Worm (Caenorhabditis elegans) whole organism, young adult: Measurements from ENCODE around the gene srw-113.

ENCODE experiments used
- B0019.2 ChIP-seq: fragments of 200-800 bp; sonication (Bioruptor generic); conservative IDR thresholded peaks from 2 replicates; pipeline ENCODE4 v1.3.6; 2022; ENCODE audit warnings: missing genetic modification reagents, missing genetic modification characterization, missing compliant biosample characterization
- F22D6.2 ChIP-seq: sonication (generic microtip); optimal IDR thresholded peaks from 2 replicates; lab custom pipeline; 2016; ENCODE audit warnings: mild to moderate bottlenecking, missing genetic modification characterization, missing compliant biosample characterization
- F55B11.4 ChIP-seq: sonication (generic microtip); optimal IDR thresholded peaks from 2 replicates; lab custom pipeline; 2016; ENCODE audit warnings: missing compliant biosample characterization, missing genetic modification characterization, borderline replicate concordance; ENCODE audit not compliant: insufficient read depth
- T26A5.8 ChIP-seq: sonication (generic microtip); optimal IDR thresholded peaks from 2 replicates; lab custom pipeline; 2016; ENCODE audit warnings: missing genetic modification characterization, missing compliant biosample characterization
- Y67H2A.10 ChIP-seq: fragments of 200-800 bp; sonication (Bioruptor generic); conservative IDR thresholded peaks from 2 replicates; pipeline ENCODE4 v1.3.6; 2022; ENCODE audit warnings: missing genetic modification reagents, missing genetic modification characterization, missing compliant biosample characterization
- aptf-2 ChIP-seq: fragments of 200-800 bp; sonication (Bioruptor generic); conservative IDR thresholded peaks from 2 replicates; pipeline ENCODE4 v1.3.6; 2022; ENCODE audit warnings: missing genetic modification reagents, missing genetic modification characterization, missing compliant biosample characterization
- atf-7 ChIP-seq: sonication (generic microtip); optimal IDR thresholded peaks from 2 replicates; lab custom pipeline; 2017; ENCODE audit warnings: mild to moderate bottlenecking, missing genetic modification characterization, missing compliant biosample characterization
- cebp-1 ChIP-seq, 2 experiments: fragments of 200-800 bp in 1 of 2; sonication (Bioruptor generic) in 1 of 2; sonication (generic microtip) in 1 of 2; IDR thresholded peaks in 1 of 2; optimal IDR thresholded peaks in 1 of 2; 2 replicates each; pipeline versions ENCODE4 v1.3.6 to Lab custom; 2017 to 2022; ENCODE audit warnings: missing compliant biosample characterization in 2 of 2, missing genetic modification characterization in 2 of 2, mild to moderate bottlenecking in 1 of 2, missing genetic modification reagents in 1 of 2, moderate library complexity in 1 of 2
- ceh-100 ChIP-seq: fragments of 200-800 bp; sonication (Bioruptor generic); IDR thresholded peaks from 2 replicates; pipeline ENCODE4 v1.3.6; 2022; ENCODE audit warnings: missing genetic modification reagents, missing genetic modification characterization, missing compliant biosample characterization
- ceh-40 ChIP-seq: fragments of 200-800 bp; sonication (Bioruptor generic); IDR thresholded peaks from 2 replicates; pipeline ENCODE4 v1.3.6; 2022; ENCODE audit warnings: missing genetic modification characterization, missing compliant biosample characterization
- ceh-79 ChIP-seq: sonication (generic microtip); optimal IDR thresholded peaks from 2 replicates; lab custom pipeline; 2017; ENCODE audit warnings: mild to moderate bottlenecking, missing genetic modification characterization, missing compliant biosample characterization
- ceh-91 ChIP-seq: fragments of 200-800 bp; sonication (Bioruptor generic); IDR thresholded peaks from 2 replicates; pipeline ENCODE4 v1.3.6; 2022; ENCODE audit warnings: missing genetic modification reagents, missing genetic modification characterization, missing compliant biosample characterization
- die-1 ChIP-seq: sonication (generic microtip); optimal IDR thresholded peaks from 2 replicates; lab custom pipeline; 2016; ENCODE audit warnings: missing genotype, mild to moderate bottlenecking, missing genetic modification characterization, missing compliant biosample characterization
- dox-1 ChIP-seq: fragments of 200-800 bp; sonication (Bioruptor generic); IDR thresholded peaks from 2 replicates; pipeline ENCODE4 v1.3.6; 2022; ENCODE audit warnings: missing genetic modification reagents, missing genetic modification characterization, missing compliant biosample characterization
- egl-44 ChIP-seq: fragments of 200-800 bp; sonication (Bioruptor generic); IDR thresholded peaks from 2 replicates; pipeline ENCODE4 v1.3.6; 2022; ENCODE audit warnings: missing genetic modification reagents, missing genetic modification characterization, missing compliant biosample characterization
- egrh-3 ChIP-seq: fragments of 200-800 bp; sonication (Bioruptor generic); IDR thresholded peaks from 2 replicates; pipeline ENCODE4 v1.3.6; 2022; ENCODE audit warnings: missing genetic modification reagents, missing genetic modification characterization, missing compliant biosample characterization
- ets-4 ChIP-seq: fragments of 200-800 bp; sonication (Bioruptor generic); optimal IDR thresholded peaks from 2 replicates; lab custom pipeline; 2018; ENCODE audit warnings: mild to moderate bottlenecking, missing genetic modification characterization, missing compliant biosample characterization
- hmg-1.2 ChIP-seq: fragments of 200-800 bp; sonication (Bioruptor generic); IDR thresholded peaks from 2 replicates; pipeline ENCODE4 v1.3.6; 2022; ENCODE audit warnings: missing genetic modification reagents, missing genetic modification characterization, missing compliant biosample characterization
- hsf-1 ChIP-seq: fragments of 200-800 bp; sonication (Bioruptor generic); IDR thresholded peaks from 2 replicates; pipeline ENCODE4 v1.3.6; 2022; ENCODE audit warnings: missing genetic modification reagents, missing genetic modification characterization, missing compliant biosample characterization
- madf-10 ChIP-seq: sonication (generic microtip); optimal IDR thresholded peaks from 2 replicates; lab custom pipeline; 2016; ENCODE audit warnings: mild to moderate bottlenecking, missing genetic modification characterization, missing compliant biosample characterization
- madf-6 ChIP-seq: fragments of 200-800 bp; sonication (Bioruptor generic); IDR thresholded peaks from 2 replicates; pipeline ENCODE4 v1.3.6; 2022; ENCODE audit warnings: missing genetic modification reagents, missing genetic modification characterization, missing compliant biosample characterization
- madf-8 ChIP-seq: fragments of 200-800 bp; sonication (Bioruptor generic); conservative IDR thresholded peaks from 2 replicates; pipeline ENCODE4 v1.3.6; 2022; ENCODE audit warnings: missing genetic modification reagents, missing genetic modification characterization, missing compliant biosample characterization
- mcd-1 ChIP-seq: fragments of 200-800 bp; sonication (Bioruptor generic); IDR thresholded peaks from 2 replicates; pipeline ENCODE4 v1.3.6; 2022; ENCODE audit warnings: missing genetic modification reagents, missing genetic modification characterization, missing compliant biosample characterization
- nhr-120 ChIP-seq: fragments of 200-800 bp; sonication (Bioruptor generic); IDR thresholded peaks from 2 replicates; pipeline ENCODE4 v1.3.6; 2022; ENCODE audit warnings: missing genetic modification characterization, missing compliant biosample characterization
- nhr-80 ChIP-seq: sonication (generic microtip); optimal IDR thresholded peaks from 2 replicates; lab custom pipeline; 2016; ENCODE audit warnings: missing genetic modification characterization, missing compliant biosample characterization
- pha-4 ChIP-seq: fragments of 150-350 bp; sonication (generic microtip); optimal IDR thresholded peaks from 2 replicates; lab custom pipeline; 2014; ENCODE audit warnings: missing biosample characterization, missing genetic modification reagents, missing genetic modification characterization
- rcor-1 ChIP-seq: fragments of 200-800 bp; sonication (Bioruptor generic); IDR thresholded peaks from 2 replicates; pipeline ENCODE4 v1.3.6; 2022; ENCODE audit warnings: missing genetic modification reagents, missing genetic modification characterization, missing compliant biosample characterization
- rec-8 ChIP-seq, 2 experiments: sonication (generic microtip); optimal IDR thresholded peaks; 2 replicates each; lab custom pipeline; 2016; ENCODE audit warnings: mild to moderate bottlenecking in 2 of 2, missing genetic modification characterization in 2 of 2, missing genetic modification reagents in 2 of 2, missing genotype in 2 of 2, missing biosample characterization in 1 of 2, missing compliant biosample characterization in 1 of 2, moderate library complexity in 1 of 2
- somi-1 ChIP-seq: fragments of 200-800 bp; sonication (Bioruptor generic); optimal IDR thresholded peaks from 2 replicates; lab custom pipeline; 2018; ENCODE audit warnings: mild to moderate bottlenecking, missing genetic modification characterization, missing compliant biosample characterization
- xnd-1 ChIP-seq: sonication (generic microtip); optimal IDR thresholded peaks from 2 replicates; lab custom pipeline; 2016; ENCODE audit warnings: missing genotype, missing genetic modification reagents, missing genetic modification characterization, missing compliant biosample characterization
- ztf-22 ChIP-seq: fragments of 200-800 bp; sonication (Bioruptor generic); optimal IDR thresholded peaks from 2 replicates; lab custom pipeline; 2018; ENCODE audit warnings: mild to moderate bottlenecking, missing genetic modification characterization, moderate library complexity, missing compliant biosample characterization
- ztf-25 ChIP-seq: fragments of 200-800 bp; sonication (Bioruptor generic); IDR thresholded peaks from 2 replicates; pipeline ENCODE4 v1.3.6; 2022; ENCODE audit warnings: missing genetic modification reagents, missing genetic modification characterization, missing compliant biosample characterization

The srw-113 gene

DNA sequence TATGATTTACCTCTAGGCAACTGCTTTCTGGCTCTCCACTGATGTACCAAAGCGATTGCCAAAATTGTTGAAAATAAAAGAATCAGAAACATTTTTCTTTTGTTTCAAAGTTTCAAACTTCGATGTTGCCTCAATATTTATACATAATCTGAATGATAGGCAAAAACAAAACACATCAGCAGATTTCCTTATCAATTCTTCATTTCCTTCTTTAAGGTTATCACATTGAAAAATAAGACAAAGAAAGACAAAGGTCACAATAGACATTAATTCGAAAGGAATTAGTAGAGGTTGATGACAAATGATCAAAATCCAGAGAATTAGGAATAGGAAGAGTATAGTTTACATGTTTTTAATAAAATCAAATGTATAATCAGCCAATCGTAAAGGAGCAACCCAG, 42.0 kb upstream of the srw-113 start, which contains the start of gene cyp-34A2:
TSS of gene cyp-34A2 (minus strand) at position 101 of the 400 bp plus-strand sequence.
- TF ChIP-seq somi-1 (GFP tag; lab: Kevin White, UChicago): no peak
- no peak for TF ChIP-seq B0019.2 (GFP tag; lab: Robert Waterston, UW)
- no peak for TF ChIP-seq ztf-25 (GFP tag; lab: Robert Waterston, UW)
- TF ChIP-seq nhr-120 (GFP tag; lab: Robert Waterston, UW): no peak
- no peak for TF ChIP-seq die-1 (tag; lab: Kevin White, UChicago)
- no peak for TF ChIP-seq ceh-40 (GFP tag; lab: Robert Waterston, UW)
- no peak for TF ChIP-seq rcor-1 (GFP tag; lab: Robert Waterston, UW)
- no peak for TF ChIP-seq Y67H2A.10
- TF ChIP-seq T26A5.8 (tag; lab: Kevin White, UChicago): no peak
- TF ChIP-seq hmg-1.2 (GFP tag; lab: Robert Waterston, UW): no peak
- no peak for TF ChIP-seq F22D6.2 (tag; lab: Kevin White, UChicago)
- no peak for TF ChIP-seq madf-8 (GFP tag; lab: Robert Waterston, UW)
- TF ChIP-seq F55B11.4 (tag; lab: Kevin White, UChicago): no peak
- no peak for TF ChIP-seq xnd-1
- TF ChIP-seq aptf-2 (GFP tag; lab: Robert Waterston, UW): no peak
- no peak for TF ChIP-seq mcd-1 (GFP tag; lab: Robert Waterston, UW)

ce11 chrV:15293865-15294264, 39.1 kb upstream of the srw-113 start, which contains the start of gene str-96:
TSS of gene str-96 (minus strand) at chrV:15293965.
- TF ChIP-seq ceh-91 (GFP tag; lab: Robert Waterston, UW) (no peak), mcd-1 (GFP tag; lab: Robert Waterston, UW) (no peak), cebp-1 (GFP tag; IDR thresholded peaks at IDR 0.05; lab: Robert Waterston, UW) (no peak), cebp-1 (tag; optimal IDR thresholded peaks at IDR 0.05; lab: Kevin White, UChicago) (no peak)

DNA sequence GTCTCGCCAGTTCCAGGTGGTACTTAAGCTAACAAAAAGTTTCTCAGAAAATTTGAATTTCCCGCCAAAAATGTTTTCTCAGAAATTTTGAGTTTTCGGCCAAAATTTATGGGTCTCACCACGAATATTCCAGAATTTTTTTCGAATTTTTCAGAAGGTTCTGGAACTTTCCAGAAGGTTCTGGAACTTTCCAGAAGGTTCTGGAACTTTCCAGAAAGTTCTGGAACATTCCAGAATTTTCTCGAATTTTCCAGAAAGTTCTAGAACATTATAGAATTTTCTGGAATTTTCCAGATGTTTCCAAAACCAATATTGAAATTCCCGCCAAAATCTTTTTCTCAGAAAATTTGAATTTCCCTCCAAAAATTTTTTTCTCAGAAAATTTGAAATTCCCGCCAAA, 37.5 kb upstream of the srw-113 start:
- TF ChIP-seq egrh-3 (GFP tag; lab: Robert Waterston, UW): 0 out of 2 replicates have a peak, but pooled peaks have one; percentile 19
- peak; percentile 96 for TF ChIP-seq hsf-1 (GFP tag; lab: Robert Waterston, UW)
- peak; percentile 50 for TF ChIP-seq madf-6 (GFP tag; lab: Robert Waterston, UW)
- TF ChIP-seq egl-44 (GFP tag; lab: Robert Waterston, UW): peak; percentile 29; the same call in 1 of the 2 replicates
- TF ChIP-seq ceh-40 (GFP tag; lab: Robert Waterston, UW): peak; percentile 63; the same call in 1 of the 2 replicates
- TF ChIP-seq ceh-100 (GFP tag; lab: Robert Waterston, UW): peak; percentile 53
- TF ChIP-seq dox-1: peak; percentile 77
- TF ChIP-seq, all 124 proteins: peak for 7; not testable (repeated sequence) for 117

DNA sequence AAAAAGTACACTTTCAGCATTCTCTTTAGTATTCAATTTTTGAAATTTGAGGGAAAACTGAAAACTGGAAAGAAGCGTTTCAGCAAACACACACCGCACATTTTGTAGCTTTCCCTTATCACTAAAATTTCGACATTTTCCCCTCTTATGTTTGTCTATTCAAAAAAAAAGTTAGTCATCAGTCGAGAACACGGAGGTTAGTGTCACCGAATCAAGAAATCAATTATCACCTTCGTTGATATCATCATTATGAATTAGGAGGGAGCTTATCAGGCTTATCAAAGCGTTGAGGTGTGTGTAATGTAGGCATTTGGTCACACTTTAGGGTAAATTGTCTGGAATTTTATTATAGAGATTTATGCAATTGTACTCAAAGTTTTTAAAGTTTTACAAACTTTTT, 34.4 kb upstream of the srw-113 start, which contains the start of gene cpr-3:
TSS of gene cpr-3 (minus strand) at position 104 of the 400 bp plus-strand sequence.
- TF ChIP-seq rec-8 (tag; optimal IDR thresholded peaks at IDR 0.05; lab: Kevin White, UChicago) (no peak), pha-4 (peak; percentile 23), nhr-80 (tag; lab: Kevin White, UChicago) (peak; percentile 97), atf-7 (tag; lab: Kevin White, UChicago) (peak; percentile 69), ets-4 (peak; percentile 83), ztf-22 (GFP tag; lab: Kevin White, UChicago) (peak; percentile 88), madf-10 (tag; lab: Kevin White, UChicago) (peak; percentile 24), ceh-79 (tag; lab: Kevin White, UChicago) (no peak)
